Worm (Caenorhabditis elegans): ENCODE data around the gene npr-3.

- TF ChIP-seq pha-4 (tag; optimal IDR thresholded peaks at IDR 0.05) (no peak), unc-120 (tag; optimal IDR thresholded peaks at IDR 0.05; ENCODE audit: poor library complexity, severe bottlenecking) (no peak), bed-3 (GFP tag; optimal IDR thresholded peaks at IDR 0.05) (no peak), snpc-4 (tag; optimal IDR thresholded peaks at IDR 0.05) (no peak), lin-13 (tag; optimal IDR thresholded peaks at IDR 0.05) (no peak), nhr-28 (tag; optimal IDR thresholded peaks at IDR 0.05) (no peak), elt-3 (tag; optimal IDR thresholded peaks at IDR 0.05) (no peak)
Observed at ce11 chrIV:11452928-11453327, 6.9 kb upstream of the npr-3 start.
